Worm (Caenorhabditis elegans): Measurements from ENCODE around the gene lite-1.

lite-1 gene

ce11 chrX:6187848-6188247 lies 42.7 kb downstream of the lite-1 start, which contains the start of gene T13C5.10 (continued):
- no peak for TF ChIP-seq ztf-6 (GFP tag; IDR thresholded peaks at IDR 0.05)
- no peak for TF ChIP-seq somi-1 (GFP tag; optimal IDR thresholded peaks at IDR 0.05)
- no peak for TF ChIP-seq ekl-4 (GFP tag; IDR thresholded peaks at IDR 0.05)
- no peak for TF ChIP-seq F22D6.2 (tag; optimal IDR thresholded peaks at IDR 0.05)
- no peak for TF ChIP-seq attf-3 (GFP tag; conservative IDR thresholded peaks at IDR 0.05)

- no peak for TF ChIP-seq lir-1 (GFP tag; conservative IDR thresholded peaks at IDR 0.05)
- TF ChIP-seq ztf-22 (GFP tag; optimal IDR thresholded peaks at IDR 0.05) = no peak
- TF ChIP-seq mxl-1 (tag; optimal IDR thresholded peaks at IDR 0.05) = no peak
- TF ChIP-seq ztf-3 (GFP tag; optimal IDR thresholded peaks at IDR 0.05) = no peak
- TF ChIP-seq egl-44 (GFP tag; IDR thresholded peaks at IDR 0.05) = no peak
- TF ChIP-seq tbx-9 (tag; optimal IDR thresholded peaks at IDR 0.05; ENCODE audit: borderline replicate concordance) = no peak
- TF ChIP-seq snpc-1.3 (tag; optimal IDR thresholded peaks at IDR 0.05; ENCODE audit: insufficient read depth) = no peak
- TF ChIP-seq ceh-100 (GFP tag; IDR thresholded peaks at IDR 0.05) = no peak
- TF ChIP-seq snpc-4 (GFP tag; optimal IDR thresholded peaks at IDR 0.05) = no peak
- TF ChIP-seq snpc-4 (tag; optimal IDR thresholded peaks at IDR 0.05) = no peak
These were observed 45.9 kb downstream of the lite-1 start, which contains the start of gene T13C5.2 for ce11 chrX:6184709-6185108. TSS of gene T13C5.2 (plus strand) at chrX:6185009.

ce11 chrX:6180293-6180692 lies 50.3 kb downstream of the lite-1 start, which contains the start of gene T13C5.7:
TSS of gene T13C5.7 (plus strand) at chrX:6180593.
- no peak for TF ChIP-seq ets-4 (GFP tag; optimal IDR thresholded peaks at IDR 0.05)
- no peak for TF ChIP-seq hmg-20 (GFP tag; IDR thresholded peaks at IDR 0.05)
- no peak for TF ChIP-seq nfya-1 (tag; optimal IDR thresholded peaks at IDR 0.05; ENCODE audit: borderline replicate concordance, insufficient read depth)
- TF ChIP-seq F55B11.4 (tag; optimal IDR thresholded peaks at IDR 0.05; ENCODE audit: borderline replicate concordance, insufficient read depth) = no peak
- TF ChIP-seq pha-4 (tag; optimal IDR thresholded peaks at IDR 0.05) = no peak

- TF ChIP-seq zim-3 (tag; optimal IDR thresholded peaks at IDR 0.05) = no peak
- no peak for TF ChIP-seq tlf-1 (GFP tag; optimal IDR thresholded peaks at IDR 0.05)
- no peak for TF ChIP-seq athp-1 (tag; optimal IDR thresholded peaks at IDR 0.05)
- TF ChIP-seq F37B4.10 (GFP tag; IDR thresholded peaks at IDR 0.05) = no peak
- TF ChIP-seq rpc-1 (optimal IDR thresholded peaks at IDR 0.05) = no peak
- no peak for TF ChIP-seq rpc-1 (tag; optimal IDR thresholded peaks at IDR 0.05)
- no peak for TF ChIP-seq aptf-2 (GFP tag; conservative IDR thresholded peaks at IDR 0.05)
- no peak for TF ChIP-seq ceh-100 (GFP tag; IDR thresholded peaks at IDR 0.05)
- TF ChIP-seq dpl-1 (GFP tag; optimal IDR thresholded peaks at IDR 0.05) = no peak
- no peak for TF ChIP-seq ztf-25 (GFP tag; IDR thresholded peaks at IDR 0.05)
- no peak for TF ChIP-seq lin-26 (GFP tag; IDR thresholded peaks at IDR 0.05)
- no peak for TF ChIP-seq rcor-1 (GFP tag; IDR thresholded peaks at IDR 0.05)
- no peak for TF ChIP-seq dpff-1 (tag; optimal IDR thresholded peaks at IDR 0.05)
- no peak for TF ChIP-seq mes-4 (tag; optimal IDR thresholded peaks at IDR 0.05)
- no peak for TF ChIP-seq Y53G8AR.9 (GFP tag; conservative IDR thresholded peaks at IDR 0.05)
These were observed 51.6 kb downstream of the lite-1 start for ce11 chrX:6178989-6179388.

All from whole organism, young adult.